Worm (Caenorhabditis elegans) whole organism, L1 larva: Measurements from ENCODE around the gene ora-1.

ENCODE experiments used
- F16B12.6 ChIP-seq: fragments of 150-350 bp; optimal IDR thresholded peaks from 2 replicates; lab custom pipeline; 2014; ENCODE audit warnings: missing biosample characterization, missing genetic modification characterization
- Y116A8C.19 ChIP-seq: sonication (generic microtip); optimal IDR thresholded peaks from 2 replicates; lab custom pipeline; 2016; ENCODE audit warnings: missing compliant biosample characterization, missing genetic modification characterization, borderline replicate concordance
- aha-1 ChIP-seq: fragments of 150-350 bp; optimal IDR thresholded peaks from 2 replicates; lab custom pipeline; 2014; ENCODE audit warnings: missing biosample characterization, missing genetic modification characterization
- blmp-1 ChIP-seq: fragments of 150-350 bp; optimal IDR thresholded peaks from 2 replicates; lab custom pipeline; 2014; ENCODE audit warnings: missing biosample characterization, missing genetic modification characterization
- ceh-88 ChIP-seq: fragments of 200-800 bp; sonication (Bioruptor generic); IDR thresholded peaks from 2 replicates; pipeline ENCODE4 v1.3.6; 2022; ENCODE audit warnings: missing genetic modification characterization, missing compliant biosample characterization
- dsc-1 ChIP-seq: sonication (generic microtip); optimal IDR thresholded peaks from 2 replicates; lab custom pipeline; 2016; ENCODE audit warnings: mild to moderate bottlenecking, missing genetic modification characterization, missing compliant biosample characterization
- egl-27 ChIP-seq, 2 experiments: fragments of 150-350 bp in 1 of 2; sonication (generic microtip); optimal IDR thresholded peaks; 3 replicates each; lab custom pipeline; 2017 to 2018; ENCODE audit warnings: missing biosample characterization in 2 of 2, missing genetic modification characterization in 2 of 2, missing genetic modification reagents in 2 of 2
- elt-2 ChIP-seq: sonication (generic microtip); optimal IDR thresholded peaks from 2 replicates; lab custom pipeline; 2016; ENCODE audit warnings: missing genetic modification characterization, mild to moderate bottlenecking, inconsistent platforms, missing compliant biosample characterization, missing genetic modification reagents
- elt-3 ChIP-seq, 6 experiments: fragments of 150-350 bp in 1 of 6; sonication (generic microtip); optimal IDR thresholded peaks; 2 replicates each; lab custom pipeline; 2017 to 2018; ENCODE audit warnings: missing biosample characterization in 6 of 6, missing genetic modification characterization in 6 of 6, inconsistent platforms in 1 of 6
- ets-5 ChIP-seq: fragments of 200-800 bp; sonication (Bioruptor generic); IDR thresholded peaks from 2 replicates; pipeline ENCODE4 v1.3.6; 2022; ENCODE audit warnings: missing genetic modification characterization, missing compliant biosample characterization
- fos-1 ChIP-seq: fragments of 150-350 bp; optimal IDR thresholded peaks from 2 replicates; lab custom pipeline; 2014; ENCODE audit warnings: missing biosample characterization, missing genetic modification characterization
- hlh-17 ChIP-seq: fragments of 200-800 bp; sonication (Bioruptor generic); optimal IDR thresholded peaks from 2 replicates; lab custom pipeline; 2018; ENCODE audit warnings: missing genetic modification characterization, mild to moderate bottlenecking, missing compliant biosample characterization, moderate library complexity, borderline replicate concordance
- hlh-4 ChIP-seq: sonication (generic microtip); optimal IDR thresholded peaks from 2 replicates; lab custom pipeline; 2016; ENCODE audit warnings: mild to moderate bottlenecking, missing genetic modification characterization, missing compliant biosample characterization
- isw-1 ChIP-seq: fragments of 200-800 bp; sonication (Bioruptor generic); IDR thresholded peaks from 2 replicates; pipeline ENCODE4 v1.3.6; 2022; ENCODE audit warnings: missing genetic modification characterization, missing compliant biosample characterization
- lin-14 ChIP-seq: fragments of 200-800 bp; sonication (Bioruptor generic); optimal IDR thresholded peaks from 2 replicates; lab custom pipeline; 2018; ENCODE audit warnings: mild to moderate bottlenecking, missing genetic modification characterization, moderate library complexity, missing compliant biosample characterization
- lin-15B ChIP-seq: fragments of 150-350 bp; sonication (generic microtip); optimal IDR thresholded peaks from 3 replicates; lab custom pipeline; 2014; ENCODE audit warnings: missing biosample characterization, missing genetic modification characterization
- lin-35 ChIP-seq, 2 experiments: fragments of 150-350 bp; optimal IDR thresholded peaks; 2 replicates each; lab custom pipeline; 2014; ENCODE audit warnings: missing biosample characterization in 2 of 2, missing genetic modification characterization in 2 of 2, missing genetic modification reagents in 2 of 2
- lin-39 ChIP-seq: fragments of 150-350 bp; optimal IDR thresholded peaks from 2 replicates; lab custom pipeline; 2014; ENCODE audit warnings: missing biosample characterization, missing genetic modification reagents, missing genetic modification characterization
- lir-3 ChIP-seq: sonication (generic microtip); optimal IDR thresholded peaks from 2 replicates; lab custom pipeline; 2016; ENCODE audit warnings: mild to moderate bottlenecking, missing genetic modification characterization, moderate library complexity, missing compliant biosample characterization; ENCODE audit not compliant: poor library complexity
- lsy-2 ChIP-seq, 2 experiments: fragments of 150-350 bp; optimal IDR thresholded peaks; 2 replicates each; lab custom pipeline; 2014; ENCODE audit warnings: missing biosample characterization in 2 of 2, missing genetic modification characterization in 2 of 2
- mef-2 ChIP-seq: fragments of 150-350 bp; optimal IDR thresholded peaks from 2 replicates; lab custom pipeline; 2014; ENCODE audit warnings: missing biosample characterization, missing genetic modification characterization
- nhr-12 ChIP-seq: sonication (generic microtip); optimal IDR thresholded peaks from 2 replicates; lab custom pipeline; 2017; ENCODE audit warnings: missing biosample characterization, missing genetic modification characterization
- nhr-19 ChIP-seq: fragments of 200-800 bp; sonication (Bioruptor generic); conservative IDR thresholded peaks from 2 replicates; pipeline ENCODE4 v1.3.6; 2022; ENCODE audit warnings: missing genetic modification characterization, missing compliant biosample characterization
- nhr-20 ChIP-seq: sonication (generic microtip); optimal IDR thresholded peaks from 2 replicates; lab custom pipeline; 2016; ENCODE audit warnings: mild to moderate bottlenecking, missing genetic modification characterization, missing compliant biosample characterization
- nhr-237 ChIP-seq: fragments of 150-350 bp; optimal IDR thresholded peaks from 2 replicates; lab custom pipeline; 2014; ENCODE audit warnings: missing biosample characterization, missing genetic modification characterization
- nhr-71 ChIP-seq: sonication (generic microtip); optimal IDR thresholded peaks from 2 replicates; lab custom pipeline; 2016; ENCODE audit warnings: mild to moderate bottlenecking, missing genetic modification characterization, moderate library complexity, missing compliant biosample characterization
- nhr-85 ChIP-seq: sonication (generic microtip); peaks from one replicate; lab custom pipeline; 2016; ENCODE audit warnings: missing genetic modification characterization, inconsistent platforms, missing compliant biosample characterization
- nhr-90 ChIP-seq: sonication (generic microtip); optimal IDR thresholded peaks from 2 replicates; lab custom pipeline; 2016; ENCODE audit warnings: mild to moderate bottlenecking, missing genetic modification characterization, missing compliant biosample characterization; ENCODE audit not compliant: poor library complexity
- pqm-1 ChIP-seq: sonication (generic microtip); optimal IDR thresholded peaks from 3 replicates; lab custom pipeline; 2017; ENCODE audit warnings: missing biosample characterization, missing genetic modification characterization
- skn-1 ChIP-seq: fragments of 150-350 bp; optimal IDR thresholded peaks from 2 replicates; lab custom pipeline; 2014; ENCODE audit warnings: missing biosample characterization, missing genetic modification characterization
- snu-23 ChIP-seq: sonication (generic microtip); optimal IDR thresholded peaks from 2 replicates; lab custom pipeline; 2016; ENCODE audit warnings: missing genetic modification characterization, missing compliant biosample characterization
- sox-4 ChIP-seq: sonication (generic microtip); optimal IDR thresholded peaks from 2 replicates; lab custom pipeline; 2016; ENCODE audit warnings: missing genetic modification characterization, missing compliant biosample characterization
- sup-37 ChIP-seq: fragments of 200-800 bp; sonication (Bioruptor generic); optimal IDR thresholded peaks from 2 replicates; lab custom pipeline; 2018; ENCODE audit warnings: mild to moderate bottlenecking, missing genetic modification characterization, missing compliant biosample characterization
- unc-130 ChIP-seq: fragments of 150-350 bp; optimal IDR thresholded peaks from 2 replicates; lab custom pipeline; 2017; ENCODE audit warnings: missing biosample characterization, missing genetic modification characterization, inconsistent platforms
- unc-62 ChIP-seq: fragments of 150-350 bp; optimal IDR thresholded peaks from 2 replicates; lab custom pipeline; 2014; ENCODE audit warnings: missing biosample characterization, missing genetic modification reagents, missing genetic modification characterization
- unc-86 ChIP-seq: sonication (generic microtip); optimal IDR thresholded peaks from 2 replicates; lab custom pipeline; 2016; ENCODE audit warnings: missing genetic modification characterization, missing compliant biosample characterization
- vab-15 ChIP-seq: sonication (generic microtip); optimal IDR thresholded peaks from 2 replicates; lab custom pipeline; 2017; ENCODE audit warnings: missing genotype, mild to moderate bottlenecking, missing genetic modification characterization, missing compliant biosample characterization
- xbp-1 ChIP-seq: sonication (generic microtip); optimal IDR thresholded peaks from 2 replicates; lab custom pipeline; 2016; ENCODE audit warnings: missing genetic modification characterization, missing compliant biosample characterization
- zip-4 ChIP-seq: fragments of 200-800 bp; sonication (Bioruptor generic); optimal IDR thresholded peaks from 2 replicates; lab custom pipeline; 2018; ENCODE audit warnings: mild to moderate bottlenecking, missing genetic modification characterization, moderate library complexity, missing compliant biosample characterization
- ztf-11 ChIP-seq, 2 experiments: sonication (generic microtip); optimal IDR thresholded peaks; 2 replicates each; lab custom pipeline; 2016 to 2017; ENCODE audit warnings: missing genetic modification characterization in 2 of 2, missing biosample characterization in 1 of 2, missing compliant biosample characterization in 1 of 2

ora-1 gene

DNA sequence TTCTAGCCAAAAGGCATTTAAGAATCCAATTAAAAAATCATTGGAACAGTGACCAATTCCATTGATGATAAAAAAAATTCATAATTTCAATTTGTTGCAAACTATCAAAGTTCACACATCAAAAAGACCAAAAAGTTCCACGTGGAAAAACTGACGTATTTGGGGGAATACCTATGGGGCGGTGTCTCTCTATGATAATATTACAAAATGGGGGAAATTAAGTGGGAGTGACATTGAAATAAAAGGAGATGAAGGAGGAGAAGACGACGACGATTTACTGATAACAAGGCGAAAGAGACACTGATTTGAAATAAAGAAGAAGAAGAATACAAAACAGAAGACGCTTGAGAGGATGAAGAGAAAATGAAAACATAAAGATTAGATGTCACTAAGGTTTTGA lies 48.7 kb downstream of the ora-1 start (continued):
- TF ChIP-seq egl-27 (tag; optimal IDR thresholded peaks at IDR 0.05; lab: Kevin White, UChicago) (no peak), nhr-20 (tag; lab: Kevin White, UChicago) (peak; percentile 42), lin-14 (peak; percentile 57), sox-4 (tag; lab: Kevin White, UChicago) (no peak), lin-15B (tag; lab: Kevin White, UChicago) (no peak), lin-39 (no peak), nhr-237 (tag; lab: Kevin White, UChicago) (no peak), pqm-1 (tag; lab: Kevin White, UChicago) (peak; percentile 10), F16B12.6 (tag; lab: Kevin White, UChicago) (no peak), skn-1 (tag; lab: Kevin White, UChicago) (no peak), nhr-12 (tag; lab: Kevin White, UChicago) (no peak), lsy-2 (tag; optimal IDR thresholded peaks at IDR 0.05; lab: Kevin White, UChicago) (peak in 1 of 2 experiments; percentile 17), unc-86 (tag; lab: Kevin White, UChicago) (no peak), snu-23 (GFP tag; lab: Kevin White, UChicago) (no peak), sup-37 (GFP tag; lab: Kevin White, UChicago) (no peak), ceh-88 (GFP tag; lab: Robert Waterston, UW) (no peak), ets-5 (no peak), nhr-71 (tag; lab: Kevin White, UChicago) (peak; percentile 63), elt-2 (tag; lab: Kevin White, UChicago) (peak; percentile 62), aha-1 (tag; lab: Kevin White, UChicago) (no peak), hlh-17 (no peak), mef-2 (tag; lab: Kevin White, UChicago) (no peak), xbp-1 (tag; lab: Kevin White, UChicago) (no peak), nhr-85 (tag; lab: Kevin White, UChicago) (peak; percentile 74), ztf-11 (tag; optimal IDR thresholded peaks at IDR 0.05; lab: Kevin White, UChicago) (no peak), lir-3 (tag; lab: Kevin White, UChicago) (no peak), Y116A8C.19 (no peak), lin-35 (GFP tag; optimal IDR thresholded peaks at IDR 0.05; lab: Kevin White, UChicago) (peak in 1 of 2 experiments; percentile 35), vab-15 (tag; lab: Kevin White, UChicago) (no peak), fos-1 (tag; lab: Kevin White, UChicago) (peak; percentile 40), zip-4 (GFP tag; lab: Kevin White, UChicago) (no peak), nhr-90 (tag; lab: Kevin White, UChicago) (peak; percentile 35), hlh-4 (tag; lab: Kevin White, UChicago) (no peak), unc-130 (tag; lab: Kevin White, UChicago) (no peak), unc-62 (no peak)

DNA sequence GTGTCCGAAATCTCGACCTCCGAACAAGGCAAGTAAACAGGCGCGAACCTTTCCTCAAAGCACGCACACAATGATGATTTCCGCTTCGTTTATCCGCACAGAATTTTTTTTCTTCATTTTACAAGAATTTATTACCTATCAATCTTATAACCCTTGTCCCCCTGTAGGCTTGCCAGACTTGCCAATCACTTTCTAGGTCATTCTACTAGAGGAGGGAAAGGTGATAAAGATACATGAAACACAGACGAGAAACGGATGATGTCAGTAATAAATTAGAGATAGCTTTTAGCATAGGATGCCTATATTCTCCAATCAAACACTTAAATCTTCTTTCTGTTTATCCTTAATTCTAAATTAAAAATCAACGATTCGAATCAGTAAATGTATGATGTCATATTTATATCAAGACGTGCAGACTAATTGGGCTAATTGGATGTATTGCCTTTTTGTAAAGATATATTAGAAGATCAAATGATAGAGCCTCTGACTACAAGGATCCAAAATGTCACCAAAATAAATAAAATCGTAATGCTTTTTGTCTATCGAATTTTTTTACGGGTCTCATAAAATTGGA lies 49.7 kb downstream of the ora-1 start:
- 0 out of 2 replicates have a peak, but pooled peaks have one; percentile 9 for TF ChIP-seq nhr-19
- peak; percentile 94 for TF ChIP-seq nhr-85 (tag; lab: Kevin White, UChicago)
- no peak for TF ChIP-seq elt-2 (tag; lab: Kevin White, UChicago)
- peak; percentile 24 for TF ChIP-seq lin-14
- peak; percentile 35 for TF ChIP-seq nhr-71 (tag; lab: Kevin White, UChicago)
- peak in 3 of 6 experiments; percentile 37 to 56 (median 44) for TF ChIP-seq elt-3 (tag; optimal IDR thresholded peaks at IDR 0.05; lab: Kevin White, UChicago)
- TF ChIP-seq nhr-20 (tag; lab: Kevin White, UChicago) = peak; percentile 33
- peak; percentile 71 for TF ChIP-seq blmp-1
- no peak for TF ChIP-seq isw-1 (GFP tag; lab: Robert Waterston, UW)
- TF ChIP-seq dsc-1 (tag; lab: Kevin White, UChicago) = no peak
